Worm (Caenorhabditis elegans): ENCODE measurements around the gene fbxa-135.

ce11 chrV:15369707-15370106, 32.4 kb upstream of the fbxa-135 start, which contains the start of gene nhr-269:
- TF ChIP-seq sptf-1 (tag; optimal IDR thresholded peaks at IDR 0.05) (no peak), ztf-11 (tag; optimal IDR thresholded peaks at IDR 0.05) (no peak), snpc-4 (tag; optimal IDR thresholded peaks at IDR 0.05) (no peak), mep-1 (tag; optimal IDR thresholded peaks at IDR 0.05) (no peak), nhr-76 (tag; optimal IDR thresholded peaks at IDR 0.05) (no peak), nhr-12 (tag; optimal IDR thresholded peaks at IDR 0.05) (no peak), ces-1 (GFP tag; optimal IDR thresholded peaks at IDR 0.05) (no peak), unc-62 (GFP tag; optimal IDR thresholded peaks at IDR 0.05) (no peak), elt-1 (tag; optimal IDR thresholded peaks at IDR 0.05; ENCODE audit: borderline replicate concordance, insufficient read depth) (no peak), unc-39 (tag; optimal IDR thresholded peaks at IDR 0.05) (no peak), nhr-28 (tag; optimal IDR thresholded peaks at IDR 0.05) (no peak), zip-8 (tag; optimal IDR thresholded peaks at IDR 0.05) (no peak), mab-5 (tag; optimal IDR thresholded peaks at IDR 0.05) (no peak), drap-1 (GFP tag; optimal IDR thresholded peaks at IDR 0.05) (no peak)

Measured in whole organism, mixed stage, embryonic.